Worm (Caenorhabditis elegans): ENCODE results near the gene Y9C9A.16.
"Not testable (repeated sequence)": the region's sequence is repeated elsewhere in the genome, so short reads cannot be mapped to it uniquely, and the experiment has no call there.

DNA sequence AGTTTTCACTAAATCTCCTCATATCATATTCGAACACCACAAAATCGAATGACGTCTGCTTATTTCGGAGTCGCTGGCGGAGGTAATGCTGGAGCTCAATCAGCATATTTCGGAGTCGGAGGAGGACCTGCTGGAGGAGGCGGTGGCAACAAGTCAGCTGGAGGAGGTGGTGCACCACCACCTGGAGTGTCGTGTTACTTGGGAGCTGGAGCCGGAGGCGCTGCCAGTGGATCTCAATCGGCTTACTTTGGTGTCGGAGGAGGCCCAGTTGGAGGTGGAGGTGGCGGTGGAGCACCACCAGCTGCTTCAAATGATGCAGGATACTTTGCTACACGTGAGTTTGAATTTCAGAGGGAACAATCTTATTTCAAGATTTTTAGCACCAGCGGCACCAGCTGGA, 40.5 kb upstream of the Y9C9A.16 start, which contains the start of gene ssq-4:
- not testable (repeated sequence) for TF ChIP-seq him-1, dao-5, W03F9.2 (tag; optimal IDR thresholded peaks at IDR 0.05)

Measured in whole organism, L4/young adult.